Worm (Caenorhabditis elegans) whole organism, young adult: ENCODE data around the gene atg-7.

Source experiments
- nhr-80 ChIP-seq: sonication (generic microtip); optimal IDR thresholded peaks from 2 replicates; lab custom pipeline; 2016; ENCODE audit warnings: missing genetic modification characterization, missing compliant biosample characterization
- tlf-1 ChIP-seq: fragments of 200-800 bp; sonication (Bioruptor generic); optimal IDR thresholded peaks from 2 replicates; lab custom pipeline; 2018; ENCODE audit warnings: mild to moderate bottlenecking, missing genetic modification characterization, missing compliant biosample characterization

Gene atg-7

ce11 chrIV:11029412-11029811, 51.4 kb downstream of the atg-7 start, which contains the start of gene hrg-5:
TSS of gene hrg-5 (minus strand) at chrIV:11029428.
- TF ChIP-seq nhr-80 (tag; lab: Kevin White, UChicago) (peak; percentile 66), tlf-1 (GFP tag; lab: Kevin White, UChicago) (no peak)
